Worm (Caenorhabditis elegans): ENCODE results near the gene F46B3.9.

The F46B3.9 gene

DNA sequence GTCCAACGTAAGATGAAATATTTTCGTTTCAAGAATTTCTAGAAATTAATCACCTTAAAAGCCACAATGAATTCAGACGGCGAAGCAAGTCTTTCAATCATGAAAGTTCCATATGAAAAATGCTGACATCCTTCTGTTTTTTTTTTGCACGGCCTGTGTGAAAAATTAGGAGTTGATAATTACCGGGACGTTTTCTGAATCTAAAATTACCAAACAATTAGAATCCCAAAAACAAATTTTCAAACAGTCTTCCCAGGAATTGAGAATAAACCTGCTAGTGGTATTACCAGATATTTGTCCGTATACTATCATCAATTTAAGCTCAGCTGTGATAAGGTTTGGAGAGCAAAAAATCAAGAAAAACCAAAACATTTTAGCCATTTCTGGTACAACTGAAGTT lies 12.4 kb upstream of the F46B3.9 start, which contains the start of gene Y44A6B.3:
Y44A6B.3 (minus strand) TSS at position 101 of the 400 bp plus-strand sequence.
- TF ChIP-seq alr-1 (tag; optimal IDR thresholded peaks at IDR 0.05), result no peak
- no peak for TF ChIP-seq lin-13 (GFP tag; optimal IDR thresholded peaks at IDR 0.05)
- no peak for TF ChIP-seq mab-5 (tag; optimal IDR thresholded peaks at IDR 0.05)
- TF ChIP-seq egl-27 (tag; optimal IDR thresholded peaks at IDR 0.05), result no peak
- no peak for TF ChIP-seq R02D3.7 (tag; optimal IDR thresholded peaks at IDR 0.05)
- no peak for TF ChIP-seq sma-3 (GFP tag; optimal IDR thresholded peaks at IDR 0.05)
- TF ChIP-seq ama-1 (optimal IDR thresholded peaks at IDR 0.05), result no peak
- no peak for TF ChIP-seq peb-1 (tag; optimal IDR thresholded peaks at IDR 0.05)
- TF ChIP-seq unc-62 (GFP tag; optimal IDR thresholded peaks at IDR 0.05), result no peak
- no peak for TF ChIP-seq nhr-23 (tag; optimal IDR thresholded peaks at IDR 0.05)
- no peak for TF ChIP-seq lsy-2 (tag; optimal IDR thresholded peaks at IDR 0.05)
- no peak for TF ChIP-seq nhr-21 (tag; optimal IDR thresholded peaks at IDR 0.05)

DNA sequence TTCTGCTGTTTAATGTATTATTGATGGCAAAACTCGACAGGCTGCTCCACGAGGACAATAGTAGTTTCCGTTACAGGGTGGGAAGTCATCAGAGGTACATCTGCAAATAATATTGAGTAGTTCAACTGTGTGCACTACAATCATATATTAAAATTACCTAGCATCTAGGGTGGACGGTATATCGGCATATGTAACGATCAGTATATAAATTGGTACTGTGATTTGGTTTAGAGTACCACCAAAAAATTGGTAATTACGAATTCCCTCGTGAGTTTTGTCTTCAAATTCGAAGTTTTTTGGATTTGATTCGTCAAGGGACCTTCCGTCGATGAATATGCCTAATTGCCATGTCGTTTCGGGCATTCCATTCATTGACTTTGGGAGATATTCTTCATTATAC lies 10.9 kb upstream of the F46B3.9 start, which contains the start of gene ttr-13:
ttr-13 (minus strand) TSS at position 101 of the 400 bp plus-strand sequence.
- TF ChIP-seq ztf-4 (tag; optimal IDR thresholded peaks at IDR 0.05) (no peak), blmp-1 (tag; optimal IDR thresholded peaks at IDR 0.05; ENCODE audit: insufficient read depth) (no peak), nhr-11 (tag; optimal IDR thresholded peaks at IDR 0.05) (no peak), elt-1 (tag; optimal IDR thresholded peaks at IDR 0.05) (no peak), crh-2 (tag; optimal IDR thresholded peaks at IDR 0.05) (no peak), skn-1 (tag; optimal IDR thresholded peaks at IDR 0.05) (no peak), mbf-1 (tag; optimal IDR thresholded peaks at IDR 0.05) (no peak), peb-1 (tag; optimal IDR thresholded peaks at IDR 0.05) (no peak), C34F6.9 (tag; optimal IDR thresholded peaks at IDR 0.05) (no peak), nhr-6 (tag; optimal IDR thresholded peaks at IDR 0.05) (no peak), nhr-25 (tag; optimal IDR thresholded peaks at IDR 0.05) (no peak), sma-3 (GFP tag; optimal IDR thresholded peaks at IDR 0.05) (no peak)

DNA sequence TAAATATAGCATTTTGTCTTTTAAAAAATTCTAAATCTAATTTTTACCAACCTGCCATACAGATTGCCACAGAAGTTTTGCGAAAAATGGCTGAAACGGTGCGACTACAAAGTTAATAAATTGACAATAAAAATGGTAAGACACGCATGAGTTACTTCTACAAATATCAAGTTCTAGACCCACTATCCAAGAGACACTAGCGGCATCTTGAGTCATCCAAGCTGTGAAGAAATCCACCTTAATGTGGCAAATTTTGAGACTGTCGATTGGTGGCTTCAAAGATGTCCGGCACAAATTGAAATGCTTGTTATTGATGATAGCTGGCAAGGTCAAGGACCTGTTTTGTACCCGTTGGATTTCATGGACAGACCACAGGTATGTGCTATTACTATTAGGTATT lies 8.4 kb upstream of the F46B3.9 start, which contains the start of gene F46B3.16:
F46B3.16 (plus strand) TSS at position 301 of the 400 bp plus-strand sequence.
- TF ChIP-seq dmd-4 (tag; optimal IDR thresholded peaks at IDR 0.05) (no peak), peb-1 (tag; optimal IDR thresholded peaks at IDR 0.05) (no peak), ceh-16 (tag; optimal IDR thresholded peaks at IDR 0.05) (no peak), R02D3.7 (tag; optimal IDR thresholded peaks at IDR 0.05) (no peak)

DNA sequence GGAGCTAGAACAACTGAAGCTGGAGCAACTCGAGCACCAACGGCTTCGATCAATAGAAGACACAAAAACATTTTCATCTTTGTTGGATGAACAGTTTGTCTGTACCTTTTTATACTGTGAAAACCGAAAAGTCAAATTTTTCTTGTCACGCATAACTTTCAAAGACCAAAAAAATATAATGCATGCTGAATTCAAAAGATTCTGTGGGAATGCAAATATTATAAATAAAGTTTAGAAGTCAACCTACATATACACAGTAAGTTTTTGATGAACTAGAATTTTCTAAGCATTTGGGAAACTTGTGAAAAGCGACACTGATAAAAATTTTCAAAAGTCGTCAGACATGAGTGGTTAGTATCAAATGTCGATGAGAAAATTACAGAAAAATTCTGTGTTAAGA lies 7.7 kb upstream of the F46B3.9 start, which contains the start of gene F46B3.15:
F46B3.15 (minus strand) TSS at position 101 of the 400 bp plus-strand sequence.
- TF ChIP-seq snpc-4 (tag; optimal IDR thresholded peaks at IDR 0.05) (no peak), R02D3.7 (tag; optimal IDR thresholded peaks at IDR 0.05) (no peak), sma-9 (GFP tag; optimal IDR thresholded peaks at IDR 0.05) (no peak), sma-9 (tag; optimal IDR thresholded peaks at IDR 0.05) (no peak), C34F6.9 (tag; optimal IDR thresholded peaks at IDR 0.05) (no peak), unc-62 (GFP tag; optimal IDR thresholded peaks at IDR 0.05) (no peak), unc-39 (tag; optimal IDR thresholded peaks at IDR 0.05) (no peak), sma-3 (GFP tag; optimal IDR thresholded peaks at IDR 0.05) (no peak), ceh-82 (tag; optimal IDR thresholded peaks at IDR 0.05) (no peak), mab-5 (tag; optimal IDR thresholded peaks at IDR 0.05) (no peak), lin-11 (tag; optimal IDR thresholded peaks at IDR 0.05) (no peak), mdl-1 (tag; optimal IDR thresholded peaks at IDR 0.05) (no peak)

DNA sequence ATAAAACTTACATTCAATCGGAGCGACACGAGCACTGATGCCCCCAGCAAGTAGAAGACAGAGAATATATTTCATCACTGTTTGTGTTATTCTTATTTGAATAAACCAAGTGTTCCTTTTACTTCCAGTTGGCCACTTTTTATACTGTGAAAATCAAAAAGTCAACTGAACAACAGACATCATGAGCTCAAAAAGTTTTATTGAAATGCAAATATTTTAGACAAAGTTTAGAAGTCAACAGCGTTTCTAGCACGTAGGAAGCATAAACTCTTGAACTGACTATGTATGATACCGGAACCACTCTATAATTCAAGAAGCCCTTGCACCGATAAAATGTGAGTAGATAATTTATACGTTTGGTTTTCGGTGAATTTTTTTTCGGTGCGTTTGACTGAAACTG lies 5.3 kb upstream of the F46B3.9 start, which contains the start of gene F46B3.14:
F46B3.14 (minus strand) TSS at position 101 of the 400 bp plus-strand sequence.
- TF ChIP-seq nhr-21 (tag; optimal IDR thresholded peaks at IDR 0.05) (no peak), dmd-4 (tag; optimal IDR thresholded peaks at IDR 0.05) (no peak), ZK546.5 (tag; optimal IDR thresholded peaks at IDR 0.05) (no peak)

DNA sequence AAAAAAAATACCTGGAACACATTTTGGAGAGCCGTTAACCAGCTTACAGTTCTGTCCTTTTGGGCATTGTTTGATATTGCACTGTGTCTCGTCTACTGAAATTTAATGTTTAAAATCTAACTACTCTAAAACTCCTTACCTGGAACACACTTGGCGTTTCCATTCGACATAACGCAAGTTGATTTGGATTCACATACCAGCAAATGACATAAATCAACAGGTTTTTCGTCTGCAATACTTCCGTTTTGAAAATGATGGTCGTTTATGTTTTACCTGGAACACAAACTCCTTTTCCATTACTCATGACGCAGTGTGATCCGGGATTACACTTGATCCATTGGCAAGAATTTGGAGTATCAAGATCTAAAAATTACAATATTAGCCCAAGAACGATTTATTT lies 683 bp downstream of the F46B3.9 start:
- TF ChIP-seq ceh-82 (tag; optimal IDR thresholded peaks at IDR 0.05), result no peak
- no peak for TF ChIP-seq Y55F3AM.14 (GFP tag; optimal IDR thresholded peaks at IDR 0.05)
- no peak for TF ChIP-seq ztf-1 (GFP tag; conservative IDR thresholded peaks at IDR 0.05)
- no peak for TF ChIP-seq lsy-2 (tag; optimal IDR thresholded peaks at IDR 0.05)
- no peak for TF ChIP-seq ZK546.5 (tag; optimal IDR thresholded peaks at IDR 0.05)
- no peak for TF ChIP-seq R02D3.7 (tag; optimal IDR thresholded peaks at IDR 0.05)
- no peak for TF ChIP-seq nhr-77 (tag; optimal IDR thresholded peaks at IDR 0.05)
- TF ChIP-seq gmeb-1 (tag; optimal IDR thresholded peaks at IDR 0.05), result no peak
- no peak for TF ChIP-seq nhr-11 (tag; optimal IDR thresholded peaks at IDR 0.05)
- TF ChIP-seq snpc-4 (tag; optimal IDR thresholded peaks at IDR 0.05), result no peak
- no peak for TF ChIP-seq lin-11 (tag; optimal IDR thresholded peaks at IDR 0.05)
- no peak for TF ChIP-seq unc-39 (tag; optimal IDR thresholded peaks at IDR 0.05)
- no peak for TF ChIP-seq nhr-10 (tag; optimal IDR thresholded peaks at IDR 0.05)
- no peak for TF ChIP-seq nhr-21 (tag; optimal IDR thresholded peaks at IDR 0.05)

Data from whole organism, L2 larva.